Worm (Caenorhabditis elegans) whole organism, young adult: ENCODE measurements around the gene B0228.6.
A peak's percentile ranks its signal among the peaks of the same experiment; 100 is the strongest.

Experiments used
- C06A6.2 ChIP-seq: fragments of 200-800 bp; sonication (Bioruptor generic); conservative IDR thresholded peaks from 2 replicates; pipeline ENCODE4 v1.3.6; 2022; ENCODE audit warnings: missing genetic modification characterization, missing compliant biosample characterization
- F22D6.2 ChIP-seq: sonication (generic microtip); optimal IDR thresholded peaks from 2 replicates; lab custom pipeline; 2016; ENCODE audit warnings: mild to moderate bottlenecking, missing genetic modification characterization, missing compliant biosample characterization
- F33H1.4 ChIP-seq: fragments of 200-800 bp; sonication (Bioruptor generic); IDR thresholded peaks from 2 replicates; pipeline ENCODE4 v1.3.6; 2022; ENCODE audit warnings: missing genetic modification reagents, missing genetic modification characterization, missing compliant biosample characterization
- F49E8.2 ChIP-seq: sonication (generic microtip); optimal IDR thresholded peaks from 3 replicates; lab custom pipeline; 2017; ENCODE audit warnings: missing genetic modification characterization, mild to moderate bottlenecking, missing compliant biosample characterization, antibody characterized with exemption, moderate library complexity; ENCODE audit not compliant: insufficient read depth
- F52B5.7 ChIP-seq: sonication (generic microtip); optimal IDR thresholded peaks from 2 replicates; lab custom pipeline; 2016; ENCODE audit warnings: mild to moderate bottlenecking, missing genetic modification characterization, missing compliant biosample characterization
- K11D2.4 ChIP-seq: fragments of 200-800 bp; sonication (Bioruptor generic); IDR thresholded peaks from 2 replicates; pipeline ENCODE4 v1.3.6; 2022; ENCODE audit warnings: missing genetic modification reagents, missing genetic modification characterization, missing compliant biosample characterization
- Y53G8AR.9 ChIP-seq: fragments of 200-800 bp; sonication (Bioruptor generic); conservative IDR thresholded peaks from 2 replicates; pipeline ENCODE4 v1.3.6; 2022; ENCODE audit warnings: missing genetic modification reagents, missing genetic modification characterization, missing compliant biosample characterization
- akir-1 ChIP-seq: fragments of 200-800 bp; sonication (Bioruptor generic); optimal IDR thresholded peaks from 2 replicates; lab custom pipeline; 2018; ENCODE audit warnings: mild to moderate bottlenecking, missing genetic modification characterization, moderate library complexity, missing compliant biosample characterization
- ama-1 ChIP-seq, 3 experiments: fragments of 150-350 bp in 1 of 3; sonication (generic microtip) in 2 of 3; optimal IDR thresholded peaks; 2 replicates each; lab custom pipeline; 2014 to 2018; ENCODE audit warnings: missing biosample characterization in 2 of 3, missing genetic modification characterization in 2 of 3, missing genetic modification reagents in 2 of 3
- athp-1 ChIP-seq: sonication (generic microtip); optimal IDR thresholded peaks from 2 replicates; lab custom pipeline; 2017; ENCODE audit warnings: mild to moderate bottlenecking, missing genetic modification characterization, missing compliant biosample characterization
- attf-5 ChIP-seq: fragments of 200-800 bp; sonication (Bioruptor generic); optimal IDR thresholded peaks from 2 replicates; lab custom pipeline; 2018; ENCODE audit warnings: mild to moderate bottlenecking, missing genetic modification characterization, missing compliant biosample characterization
- attf-6 ChIP-seq: fragments of 200-800 bp; sonication (Bioruptor generic); IDR thresholded peaks from 2 replicates; pipeline ENCODE4 v1.3.6; 2022; ENCODE audit warnings: missing genetic modification reagents, missing genetic modification characterization, missing compliant biosample characterization
- bed-2 ChIP-seq: fragments of 200-800 bp; sonication (Bioruptor generic); IDR thresholded peaks from 2 replicates; pipeline ENCODE4 v1.3.6; 2022; ENCODE audit warnings: missing genetic modification reagents, missing genetic modification characterization, missing compliant biosample characterization
- ccch-3 ChIP-seq: fragments of 200-800 bp; sonication (Bioruptor generic); optimal IDR thresholded peaks from 2 replicates; lab custom pipeline; 2018; ENCODE audit warnings: mild to moderate bottlenecking, missing genetic modification characterization, missing compliant biosample characterization
- ceh-100 ChIP-seq: fragments of 200-800 bp; sonication (Bioruptor generic); IDR thresholded peaks from 2 replicates; pipeline ENCODE4 v1.3.6; 2022; ENCODE audit warnings: missing genetic modification reagents, missing genetic modification characterization, missing compliant biosample characterization
- ceh-27 ChIP-seq: fragments of 200-800 bp; sonication (Bioruptor generic); optimal IDR thresholded peaks from 2 replicates; lab custom pipeline; 2018; ENCODE audit warnings: mild to moderate bottlenecking, missing genetic modification characterization, moderate library complexity, missing compliant biosample characterization
- die-1 ChIP-seq: sonication (generic microtip); optimal IDR thresholded peaks from 2 replicates; lab custom pipeline; 2016; ENCODE audit warnings: missing genotype, mild to moderate bottlenecking, missing genetic modification characterization, missing compliant biosample characterization
- dpff-1 ChIP-seq: sonication (generic microtip); optimal IDR thresholded peaks from 2 replicates; lab custom pipeline; 2017; ENCODE audit warnings: mild to moderate bottlenecking, missing genetic modification characterization, missing compliant biosample characterization
- dpl-1 ChIP-seq: fragments of 150-350 bp; optimal IDR thresholded peaks from 2 replicates; lab custom pipeline; 2014; ENCODE audit warnings: missing biosample characterization, missing genetic modification reagents, missing genetic modification characterization
- egl-18 ChIP-seq: fragments of 200-800 bp; sonication (Bioruptor generic); IDR thresholded peaks from 2 replicates; pipeline ENCODE4 v1.3.6; 2022; ENCODE audit warnings: missing genetic modification reagents, missing genetic modification characterization, missing compliant biosample characterization
- ekl-4 ChIP-seq: fragments of 200-800 bp; sonication (Bioruptor generic); IDR thresholded peaks from 2 replicates; pipeline ENCODE4 v1.3.6; 2022; ENCODE audit warnings: missing genetic modification reagents, missing genetic modification characterization, missing compliant biosample characterization
- him-1 ChIP-seq: sonication (generic microtip); optimal IDR thresholded peaks from 2 replicates; lab custom pipeline; 2016; ENCODE audit warnings: missing genotype, missing genetic modification reagents, missing genetic modification characterization, missing compliant biosample characterization
- let-607 ChIP-seq, 2 experiments: fragments of 200-800 bp in 1 of 2; sonication (Bioruptor generic) in 1 of 2; sonication (generic microtip) in 1 of 2; optimal IDR thresholded peaks; 2 replicates each; lab custom pipeline; 2016 to 2018; ENCODE audit warnings: mild to moderate bottlenecking in 2 of 2, missing compliant biosample characterization in 2 of 2, missing genetic modification characterization in 2 of 2, moderate library complexity in 2 of 2, missing genotype in 1 of 2
- lin-35 ChIP-seq, 3 experiments: fragments of 150-350 bp in 2 of 3; sonication (generic microtip) in 1 of 3; optimal IDR thresholded peaks; 2 replicates each; lab custom pipeline; 2014 to 2018; ENCODE audit warnings: missing biosample characterization in 3 of 3, missing genetic modification characterization in 3 of 3, missing genetic modification reagents in 3 of 3
- lsl-1 ChIP-seq: fragments of 200-800 bp; sonication (Bioruptor generic); optimal IDR thresholded peaks from 2 replicates; lab custom pipeline; 2018; ENCODE audit warnings: mild to moderate bottlenecking, missing genetic modification characterization, moderate library complexity, missing compliant biosample characterization
- madf-10 ChIP-seq: sonication (generic microtip); optimal IDR thresholded peaks from 2 replicates; lab custom pipeline; 2016; ENCODE audit warnings: mild to moderate bottlenecking, missing genetic modification characterization, missing compliant biosample characterization
- madf-6 ChIP-seq: fragments of 200-800 bp; sonication (Bioruptor generic); IDR thresholded peaks from 2 replicates; pipeline ENCODE4 v1.3.6; 2022; ENCODE audit warnings: missing genetic modification reagents, missing genetic modification characterization, missing compliant biosample characterization
- mel-28 ChIP-seq: sonication (generic microtip); optimal IDR thresholded peaks from 2 replicates; lab custom pipeline; 2016; ENCODE audit warnings: borderline replicate concordance, mild to moderate bottlenecking, missing genetic modification characterization, missing compliant biosample characterization
- mes-4 ChIP-seq: sonication (generic microtip); optimal IDR thresholded peaks from 2 replicates; lab custom pipeline; 2016; ENCODE audit warnings: missing genotype, missing genetic modification characterization, missing compliant biosample characterization
- mxl-1 ChIP-seq: sonication (generic microtip); optimal IDR thresholded peaks from 2 replicates; lab custom pipeline; 2016; ENCODE audit warnings: missing genetic modification characterization, missing compliant biosample characterization
- nhr-27 ChIP-seq: fragments of 200-800 bp; sonication (Bioruptor generic); optimal IDR thresholded peaks from 2 replicates; lab custom pipeline; 2018; ENCODE audit warnings: mild to moderate bottlenecking, missing genetic modification characterization, moderate library complexity, missing compliant biosample characterization
- pbrm-1 ChIP-seq: fragments of 200-800 bp; sonication (Bioruptor generic); IDR thresholded peaks from 2 replicates; pipeline ENCODE4 v1.3.6; 2022; ENCODE audit warnings: missing genetic modification reagents, missing genetic modification characterization, missing compliant biosample characterization
- rec-8 ChIP-seq, 2 experiments: sonication (generic microtip); optimal IDR thresholded peaks; 2 replicates each; lab custom pipeline; 2016; ENCODE audit warnings: mild to moderate bottlenecking in 2 of 2, missing genetic modification characterization in 2 of 2, missing genetic modification reagents in 2 of 2, missing genotype in 2 of 2, missing biosample characterization in 1 of 2, missing compliant biosample characterization in 1 of 2, moderate library complexity in 1 of 2
- rpc-1 ChIP-seq, 2 experiments: fragments of 150-350 bp in 1 of 2; sonication (generic microtip) in 1 of 2; optimal IDR thresholded peaks; 2 replicates each; lab custom pipeline; 2014 to 2018; ENCODE audit warnings: missing biosample characterization in 1 of 2, missing genetic modification characterization in 1 of 2, missing genetic modification reagents in 1 of 2, missing genotype in 1 of 2
- sdz-38 ChIP-seq: sonication (generic microtip); optimal IDR thresholded peaks from 2 replicates; lab custom pipeline; 2016; ENCODE audit warnings: missing genotype, missing genetic modification characterization, missing compliant biosample characterization
- snpc-1.1 ChIP-seq: sonication (generic microtip); optimal IDR thresholded peaks from 2 replicates; lab custom pipeline; 2017; ENCODE audit warnings: missing genetic modification characterization, mild to moderate bottlenecking, missing compliant biosample characterization, antibody characterized with exemption, moderate library complexity, missing genotype, missing genetic modification reagents; ENCODE audit not compliant: insufficient read depth
- snpc-1.3 ChIP-seq: sonication (generic microtip); optimal IDR thresholded peaks from 2 replicates; lab custom pipeline; 2017; ENCODE audit warnings: missing genetic modification characterization, mild to moderate bottlenecking, missing compliant biosample characterization, antibody characterized with exemption, moderate library complexity, missing genotype, missing genetic modification reagents; ENCODE audit not compliant: insufficient read depth
- snpc-3.4 ChIP-seq: sonication (generic microtip); optimal IDR thresholded peaks from 2 replicates; lab custom pipeline; 2017; ENCODE audit warnings: missing genetic modification characterization, mild to moderate bottlenecking, missing compliant biosample characterization, antibody characterized with exemption, moderate library complexity, missing genotype, missing genetic modification reagents
- unc-62 ChIP-seq: fragments of 150-350 bp; optimal IDR thresholded peaks from 2 replicates; lab custom pipeline; 2014; ENCODE audit warnings: missing biosample characterization, missing genetic modification reagents, missing genetic modification characterization
- zim-3 ChIP-seq: sonication (generic microtip); optimal IDR thresholded peaks from 2 replicates; lab custom pipeline; 2017; ENCODE audit warnings: mild to moderate bottlenecking, missing genetic modification characterization, moderate library complexity, missing compliant biosample characterization
- ztf-22 ChIP-seq: fragments of 200-800 bp; sonication (Bioruptor generic); optimal IDR thresholded peaks from 2 replicates; lab custom pipeline; 2018; ENCODE audit warnings: mild to moderate bottlenecking, missing genetic modification characterization, moderate library complexity, missing compliant biosample characterization
- ztf-26 ChIP-seq: sonication (generic microtip); optimal IDR thresholded peaks from 2 replicates; lab custom pipeline; 2017; ENCODE audit warnings: missing genetic modification characterization, missing compliant biosample characterization

The B0228.6 gene

DNA sequence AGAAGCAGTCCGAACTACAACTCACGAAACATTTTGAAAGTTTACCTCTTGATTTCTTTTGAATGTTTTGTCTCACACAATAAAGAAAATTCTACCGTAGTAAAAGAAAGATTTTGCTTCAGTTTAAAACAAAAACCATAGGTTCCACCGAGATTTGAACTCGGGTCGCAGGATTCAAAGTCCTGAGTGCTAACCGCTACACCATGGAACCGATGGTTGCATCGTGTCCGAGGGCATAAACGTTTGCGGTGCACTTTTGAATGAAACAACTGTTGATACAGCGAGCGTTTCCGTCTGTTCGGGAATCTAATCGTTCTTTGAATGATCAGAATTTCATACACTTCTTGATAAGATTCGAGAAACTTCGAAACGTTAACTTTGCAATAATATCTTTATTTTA is 1.8 kb upstream of the B0228.6 start (continued):
- TF ChIP-seq mel-28 (tag; lab: Kevin White, UChicago), result no peak
- TF ChIP-seq snpc-3.4 (tag; lab: Kevin White, UChicago), result peak; percentile 17
- TF ChIP-seq bed-2 (GFP tag; lab: Robert Waterston, UW), result no peak
- peak in 1 of 2 experiments; percentile 27 for TF ChIP-seq let-607 (tag; optimal IDR thresholded peaks at IDR 0.05; lab: Kevin White, UChicago)
- peak; percentile 18 for TF ChIP-seq zim-3
- no peak for TF ChIP-seq ama-1 (optimal IDR thresholded peaks at IDR 0.05; lab: Kevin White, UChicago)
- peak in 1 of 2 experiments; percentile 31 for TF ChIP-seq ama-1 (GFP tag; optimal IDR thresholded peaks at IDR 0.05; lab: Kevin White, UChicago)
- TF ChIP-seq dpff-1 (tag; lab: Kevin White, UChicago), result no peak
- TF ChIP-seq F49E8.2, result no peak
- TF ChIP-seq die-1 (tag; lab: Kevin White, UChicago), result peak; percentile 78
- TF ChIP-seq ceh-27 (GFP tag; lab: Kevin White, UChicago), result no peak
- no peak for TF ChIP-seq F52B5.7
- TF ChIP-seq sdz-38 (tag; lab: Kevin White, UChicago), result no peak
- TF ChIP-seq K11D2.4 (GFP tag; lab: Robert Waterston, UW), result no peak; the same call in 1 of the 2 replicates
- TF ChIP-seq madf-6 (GFP tag; lab: Robert Waterston, UW), result peak; percentile 70
- peak; percentile 42 for TF ChIP-seq lsl-1 (GFP tag; lab: Kevin White, UChicago)
- 0 out of 2 replicates have a peak, but pooled peaks have one; percentile 44 for TF ChIP-seq ekl-4 (GFP tag; lab: Robert Waterston, UW)
- peak; percentile 8 for TF ChIP-seq mes-4 (tag; lab: Kevin White, UChicago)
- peak; percentile 54 for TF ChIP-seq madf-10 (tag; lab: Kevin White, UChicago)
- TF ChIP-seq attf-5 (GFP tag; lab: Kevin White, UChicago), result peak; percentile 61
- TF ChIP-seq snpc-1.1, result no peak
- TF ChIP-seq F22D6.2 (tag; lab: Kevin White, UChicago), result peak; percentile 38
- TF ChIP-seq him-1 (tag; lab: Kevin White, UChicago), result peak; percentile 79
- TF ChIP-seq unc-62 (GFP tag; lab: Kevin White, UChicago), result no peak
- TF ChIP-seq lin-35 (GFP tag; optimal IDR thresholded peaks at IDR 0.05; lab: Kevin White, UChicago), result peak in 1 of 3 experiments; percentile 10
- peak; percentile 51 for TF ChIP-seq athp-1 (tag; lab: Kevin White, UChicago)
- TF ChIP-seq C06A6.2 (GFP tag; lab: Robert Waterston, UW), result no peak
- peak; percentile 47 for TF ChIP-seq F33H1.4 (GFP tag; lab: Robert Waterston, UW)
- TF ChIP-seq egl-18 (GFP tag; lab: Robert Waterston, UW), result no peak
- no peak for TF ChIP-seq attf-6
- TF ChIP-seq ztf-26 (tag; lab: Kevin White, UChicago), result peak; percentile 17
- TF ChIP-seq rec-8 (tag; optimal IDR thresholded peaks at IDR 0.05; lab: Kevin White, UChicago), result peak in 1 of 2 experiments; percentile 38
- TF ChIP-seq akir-1, result no peak
- no peak for TF ChIP-seq nhr-27
- peak; percentile 63; the same call in 1 of the 2 replicates for TF ChIP-seq Y53G8AR.9 (GFP tag; lab: Robert Waterston, UW)
- TF ChIP-seq dpl-1 (GFP tag; lab: Kevin White, UChicago), result no peak
- no peak for TF ChIP-seq ccch-3 (GFP tag; lab: Kevin White, UChicago)
- TF ChIP-seq pbrm-1 (GFP tag; lab: Robert Waterston, UW), result peak; percentile 72
- no peak for TF ChIP-seq snpc-1.3 (tag; lab: Kevin White, UChicago)
- TF ChIP-seq ceh-100 (GFP tag; lab: Robert Waterston, UW), result peak; percentile 62
- TF ChIP-seq mxl-1 (tag; lab: Kevin White, UChicago), result peak; percentile 25
- TF ChIP-seq rpc-1 (optimal IDR thresholded peaks at IDR 0.05; lab: Kevin White, UChicago), result peak; percentile 74
- peak; percentile 90 for TF ChIP-seq rpc-1 (tag; optimal IDR thresholded peaks at IDR 0.05; lab: Kevin White, UChicago)
- no peak for TF ChIP-seq ztf-22
- TF ChIP-seq, all 124 proteins: peak for 61
